Fruit fly (Drosophila melanogaster) whole organism, wandering third instar larva: ENCODE data around the gene kra.

Experiments used
- Mio ChIP-seq: sonication (Bioruptor generic); optimal IDR thresholded peaks from 2 replicates; lab custom pipeline; 2016; ENCODE audit warnings: missing biosample characterization, missing genetic modification characterization
- brk ChIP-seq: fragments of 200-800 bp; sonication (Bioruptor generic); optimal IDR thresholded peaks from 2 replicates; lab custom pipeline; 2016; ENCODE audit warnings: missing biosample characterization, mild to moderate bottlenecking, missing genetic modification characterization

- TF ChIP-seq brk (GFP tag; lab: Kevin White, UChicago) = no peak
- TF ChIP-seq Mio (GFP tag; lab: Kevin White, UChicago) = no peak
Measured at dm6 chr3R:5568590-5568989, 32.3 kb downstream of the kra start, which contains the start of the genes CG2931 and Rheb.
